Fruit fly (Drosophila melanogaster) whole organism, wandering third instar larva: Measurements from ENCODE around the gene Surf1.

ENCODE experiments used
- Abd-B ChIP-seq: fragments of >200 bp; optimal IDR thresholded peaks from 2 replicates; lab custom pipeline; 2017; ENCODE audit warnings: missing biosample characterization, missing genetic modification characterization
- CG9705 ChIP-seq: fragments of 200-800 bp; sonication (Bioruptor generic); optimal IDR thresholded peaks from 2 replicates; lab custom pipeline; 2018; ENCODE audit warnings: missing biosample characterization, mild to moderate bottlenecking, missing genetic modification characterization
- CrebA ChIP-seq: fragments of 200-800 bp; sonication (Bioruptor generic); optimal IDR thresholded peaks from 2 replicates; lab custom pipeline; 2016; ENCODE audit warnings: missing biosample characterization, mild to moderate bottlenecking, missing genetic modification characterization, borderline replicate concordance
- GATAd ChIP-seq: sonication (Bioruptor generic); optimal IDR thresholded peaks from 2 replicates; lab custom pipeline; 2016; ENCODE audit warnings: missing biosample characterization, missing genetic modification characterization
- Mio ChIP-seq: sonication (Bioruptor generic); optimal IDR thresholded peaks from 2 replicates; lab custom pipeline; 2016; ENCODE audit warnings: missing biosample characterization, missing genetic modification characterization
- N ChIP-seq: fragments of >200 bp; optimal IDR thresholded peaks from 2 replicates; lab custom pipeline; 2018; ENCODE audit warnings: missing biosample characterization, missing external identifiers, missing genetic modification characterization
- dmrt93B ChIP-seq: fragments of 200-800 bp; sonication (Bioruptor generic); optimal IDR thresholded peaks from 2 replicates; lab custom pipeline; 2018; ENCODE audit warnings: missing biosample characterization, mild to moderate bottlenecking, missing genetic modification characterization
- dsf ChIP-seq: sonication (Bioruptor generic); optimal IDR thresholded peaks from 2 replicates; lab custom pipeline; 2016; ENCODE audit warnings: missing biosample characterization, missing genetic modification characterization, borderline replicate concordance
- ey ChIP-seq: fragments of 200-800 bp; sonication (Bioruptor generic); optimal IDR thresholded peaks from 2 replicates; lab custom pipeline; 2016; ENCODE audit warnings: missing biosample characterization, missing genetic modification characterization
- usp ChIP-seq: fragments of >200 bp; optimal IDR thresholded peaks from 2 replicates; lab custom pipeline; 2017; ENCODE audit warnings: missing biosample characterization, missing genetic modification characterization

DNA sequence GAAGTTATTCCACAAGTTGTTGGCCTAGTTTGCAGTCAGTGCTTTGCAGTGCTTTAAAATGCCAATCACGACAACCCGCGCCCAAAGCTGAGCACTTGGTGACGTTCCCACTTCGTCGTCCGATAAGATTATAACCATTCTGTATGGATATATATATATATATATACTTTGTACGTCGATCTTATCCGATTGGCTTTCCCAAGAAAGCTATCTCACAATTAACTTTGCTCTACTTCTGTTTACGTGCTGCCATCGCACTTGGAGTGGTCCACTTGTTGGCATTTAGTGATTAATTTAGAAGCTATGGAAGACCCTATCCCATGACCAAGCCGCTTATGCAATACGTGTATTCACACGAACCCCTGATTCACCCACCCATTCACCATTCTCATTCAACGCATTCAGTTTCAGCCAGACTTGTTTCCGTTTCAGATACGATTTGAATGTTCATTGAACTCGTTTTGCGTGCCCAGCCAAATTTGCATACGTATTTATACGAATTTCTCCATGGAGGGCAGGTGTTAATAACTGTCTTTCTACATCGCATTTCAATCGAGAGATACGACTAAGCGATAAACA lies 3.9 kb downstream of the Surf1 start:
- TF ChIP-seq dmrt93B: no peak
- no peak for TF ChIP-seq usp (GFP tag; lab: Kevin White, UChicago)
- no peak for TF ChIP-seq Abd-B (GFP tag; lab: Kevin White, UChicago)
- TF ChIP-seq dsf (GFP tag; lab: Kevin White, UChicago): no peak
- no peak for TF ChIP-seq Mio (GFP tag; lab: Kevin White, UChicago)
- TF ChIP-seq ey (GFP tag; lab: Kevin White, UChicago): no peak
- TF ChIP-seq CG9705 (GFP tag; lab: Kevin White, UChicago): no peak
- no peak for TF ChIP-seq CrebA (GFP tag; lab: Kevin White, UChicago)
- TF ChIP-seq N (GFP tag; lab: Kevin White, UChicago): no peak
- TF ChIP-seq GATAd (GFP tag; lab: Kevin White, UChicago): no peak
